Worm (Caenorhabditis elegans) whole organism, L2 larva: ENCODE measurements around the gene fipr-6.

Experiments
- ZK546.5 ChIP-seq: sonication (generic microtip); optimal IDR thresholded peaks from 2 replicates; lab custom pipeline; 2017; ENCODE audit warnings: missing biosample characterization, missing genetic modification characterization
- aly-2 ChIP-seq: fragments of 150-350 bp; optimal IDR thresholded peaks from 2 replicates; lab custom pipeline; 2014; ENCODE audit warnings: missing biosample characterization, missing genetic modification characterization
- ama-1 ChIP-seq: fragments of 150-350 bp; optimal IDR thresholded peaks from 2 replicates; lab custom pipeline; 2018; ENCODE audit warnings: inconsistent platforms
- blmp-1 ChIP-seq: sonication (generic microtip); optimal IDR thresholded peaks from 2 replicates; lab custom pipeline; 2017; ENCODE audit warnings: missing genetic modification characterization, mild to moderate bottlenecking, missing compliant biosample characterization, antibody characterized with exemption, moderate library complexity; ENCODE audit not compliant: insufficient read depth
- elt-3 ChIP-seq: sonication (generic microtip); optimal IDR thresholded peaks from 2 replicates; lab custom pipeline; 2017; ENCODE audit warnings: missing biosample characterization, missing genetic modification characterization
- lin-39 ChIP-seq: fragments of 150-350 bp; optimal IDR thresholded peaks from 2 replicates; lab custom pipeline; 2014; ENCODE audit warnings: missing biosample characterization, missing genetic modification reagents, missing genetic modification characterization
- nhr-11 ChIP-seq: fragments of 150-350 bp; optimal IDR thresholded peaks from 2 replicates; lab custom pipeline; 2014; ENCODE audit warnings: missing biosample characterization, missing genetic modification characterization
- skn-1 ChIP-seq: sonication (generic microtip); optimal IDR thresholded peaks from 2 replicates; lab custom pipeline; 2017; ENCODE audit warnings: missing biosample characterization, missing genetic modification characterization
- unc-39 ChIP-seq: fragments of 150-350 bp; optimal IDR thresholded peaks from 2 replicates; lab custom pipeline; 2014; ENCODE audit warnings: missing biosample characterization, missing genetic modification characterization
- unc-62 ChIP-seq: fragments of 150-350 bp; optimal IDR thresholded peaks from 2 replicates; lab custom pipeline; 2014; ENCODE audit warnings: missing biosample characterization, missing genetic modification reagents, missing genetic modification characterization
- zag-1 ChIP-seq: fragments of 150-350 bp; optimal IDR thresholded peaks from 2 replicates; lab custom pipeline; 2014; ENCODE audit warnings: missing biosample characterization, missing genetic modification characterization

- TF ChIP-seq zag-1 (tag; lab: Kevin White, UChicago) (no peak), unc-39 (tag; lab: Kevin White, UChicago) (no peak), ama-1 (lab: Kevin White, UChicago) (no peak), skn-1 (tag; lab: Kevin White, UChicago) (no peak), aly-2 (tag; lab: Kevin White, UChicago) (no peak), blmp-1 (tag; lab: Kevin White, UChicago) (no peak), ZK546.5 (tag; lab: Kevin White, UChicago) (no peak), lin-39 (tag; lab: Kevin White, UChicago) (no peak), unc-62 (GFP tag; lab: Kevin White, UChicago) (no peak), elt-3 (no peak), nhr-11 (tag; lab: Kevin White, UChicago) (no peak)
Observed at ce11 chrV:10216724-10217123, 14.3 kb upstream of the fipr-6 start, which contains the start of gene ZK856.14.
